Worm (Caenorhabditis elegans): ENCODE results near the gene C18F10.2.
A peak's percentile ranks its signal among the peaks of the same experiment; 100 is the strongest.

Gene C18F10.2

DNA sequence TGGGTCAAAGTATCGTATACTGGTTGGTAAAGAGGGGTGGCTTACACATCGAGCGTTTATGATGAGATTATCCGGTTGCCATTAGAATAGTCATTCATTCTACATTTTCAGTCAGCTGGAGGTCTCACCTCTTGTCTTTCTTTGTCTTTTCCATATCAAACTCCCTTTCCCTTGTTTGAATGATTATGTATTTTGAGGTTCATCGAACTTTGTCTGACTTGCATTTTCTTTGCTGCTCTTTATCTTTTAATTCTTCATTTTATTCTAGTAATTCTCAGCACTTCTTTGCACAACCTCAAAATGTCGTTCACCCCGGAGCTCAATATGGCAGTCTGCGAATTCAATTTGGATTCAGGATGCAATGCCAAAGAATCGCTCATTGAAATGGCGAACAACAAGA is 32.4 kb upstream of the C18F10.2 start, which contains the start of gene T12A2.3:
Gene T12A2.3, plus strand, starts transcription at position 301 of the 400 bp plus-strand sequence.
- TF ChIP-seq jun-1 (tag; optimal IDR thresholded peaks at IDR 0.05) (no peak), lsy-12 (tag; optimal IDR thresholded peaks at IDR 0.05) (no peak), pqm-1 (tag; optimal IDR thresholded peaks at IDR 0.05) (no peak), ceh-28 (tag; optimal IDR thresholded peaks at IDR 0.05) (no peak), unc-62 (GFP tag; optimal IDR thresholded peaks at IDR 0.05) (no peak), ceh-82 (tag; optimal IDR thresholded peaks at IDR 0.05) (no peak), hmg-11 (tag; optimal IDR thresholded peaks at IDR 0.05) (no peak), nhr-67 (tag; optimal IDR thresholded peaks at IDR 0.05) (no peak), skn-1 (tag; optimal IDR thresholded peaks at IDR 0.05) (no peak), tbx-2 (tag; optimal IDR thresholded peaks at IDR 0.05) (no peak), mml-1 (tag; optimal IDR thresholded peaks at IDR 0.05) (no peak), eor-1 (tag; optimal IDR thresholded peaks at IDR 0.05) (no peak)

ce11 chrIII:6245728-6246127 is 27.2 kb upstream of the C18F10.2 start, which contains the start of gene bcas-2:
Gene bcas-2 (minus strand): TSS chrIII:6245828.
- TF ChIP-seq fkh-10 (GFP tag; optimal IDR thresholded peaks at IDR 0.05) (no peak), sea-2 (GFP tag; optimal IDR thresholded peaks at IDR 0.05) (no peak)

DNA sequence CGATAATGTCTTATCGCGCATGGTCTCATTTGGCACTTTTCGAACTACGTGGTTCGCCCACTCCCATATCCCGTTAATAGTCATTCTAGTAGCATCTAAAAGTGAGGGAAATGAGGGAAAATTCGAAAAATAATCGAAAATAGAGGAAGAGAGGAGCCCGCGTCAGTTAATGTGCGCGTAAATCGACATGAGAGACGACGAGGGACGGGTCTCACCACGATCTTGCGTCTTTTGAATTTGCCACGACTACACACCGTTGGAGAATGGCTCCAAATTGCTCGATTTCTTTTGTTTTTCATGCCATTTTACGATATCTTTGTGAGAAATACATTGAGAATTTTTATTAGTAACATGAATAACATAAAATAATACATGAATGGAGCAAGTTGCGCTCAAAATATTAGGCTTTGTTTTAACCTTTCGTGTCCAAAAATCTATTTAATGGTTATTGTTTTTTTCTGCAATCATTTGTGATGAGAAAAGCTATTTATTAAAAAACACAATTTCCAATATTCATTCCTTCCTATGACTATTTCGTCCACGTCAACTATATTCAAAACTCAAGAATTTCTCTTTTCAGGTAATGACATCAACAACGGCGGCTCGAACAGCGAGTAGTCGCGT is 24.8 kb upstream of the C18F10.2 start, which contains the start of the genes gen-1 and stt-3:
Gene gen-1, minus strand, starts transcription at position 95 of the 624 bp plus-strand sequence.
Gene stt-3, plus strand, starts transcription at position 574 of the 624 bp plus-strand sequence.
- no peak for TF ChIP-seq unc-62 (GFP tag; optimal IDR thresholded peaks at IDR 0.05)
- TF ChIP-seq snpc-4 (tag; optimal IDR thresholded peaks at IDR 0.05) = no peak
- TF ChIP-seq ceh-16 (tag; optimal IDR thresholded peaks at IDR 0.05) = no peak
- no peak for TF ChIP-seq nfya-1 (tag; optimal IDR thresholded peaks at IDR 0.05; ENCODE audit: insufficient read depth)
- no peak for TF ChIP-seq elt-3 (tag; optimal IDR thresholded peaks at IDR 0.05)
- no peak for TF ChIP-seq egl-27 (tag; optimal IDR thresholded peaks at IDR 0.05)
- no peak for TF ChIP-seq nhr-237 (tag; optimal IDR thresholded peaks at IDR 0.05)
- TF ChIP-seq pha-4 (tag; optimal IDR thresholded peaks at IDR 0.05) = no peak
- TF ChIP-seq nhr-23 (tag; optimal IDR thresholded peaks at IDR 0.05) = no peak
- TF ChIP-seq nhr-25 (tag; optimal IDR thresholded peaks at IDR 0.05) = no peak
- peak; percentile 12 for TF ChIP-seq elt-2 (tag; optimal IDR thresholded peaks at IDR 0.05)
- no peak for TF ChIP-seq lsy-12 (tag; optimal IDR thresholded peaks at IDR 0.05)
- peak; percentile 80 for TF ChIP-seq R02D3.7 (tag; optimal IDR thresholded peaks at IDR 0.05)
- no peak for TF ChIP-seq ceh-28 (tag; optimal IDR thresholded peaks at IDR 0.05)
- no peak for TF ChIP-seq skn-1 (tag; optimal IDR thresholded peaks at IDR 0.05)
- TF ChIP-seq fkh-2 (tag; optimal IDR thresholded peaks at IDR 0.05) = no peak
- no peak for TF ChIP-seq sea-2 (GFP tag; optimal IDR thresholded peaks at IDR 0.05)
- no peak for TF ChIP-seq ama-1 (optimal IDR thresholded peaks at IDR 0.05)
- TF ChIP-seq ZK546.5 (tag; optimal IDR thresholded peaks at IDR 0.05) = no peak
- no peak for TF ChIP-seq ceh-82 (tag; optimal IDR thresholded peaks at IDR 0.05)
- TF ChIP-seq zag-1 (tag; optimal IDR thresholded peaks at IDR 0.05) = no peak
- peak; percentile 62 for TF ChIP-seq lin-15B (tag; optimal IDR thresholded peaks at IDR 0.05)
- no peak for TF ChIP-seq elt-1 (tag; optimal IDR thresholded peaks at IDR 0.05)
- no peak for TF ChIP-seq nhr-12 (tag; optimal IDR thresholded peaks at IDR 0.05)
- peak; percentile 69 for TF ChIP-seq lin-39 (tag; optimal IDR thresholded peaks at IDR 0.05)
- TF ChIP-seq mdl-1 (tag; optimal IDR thresholded peaks at IDR 0.05) = no peak

DNA sequence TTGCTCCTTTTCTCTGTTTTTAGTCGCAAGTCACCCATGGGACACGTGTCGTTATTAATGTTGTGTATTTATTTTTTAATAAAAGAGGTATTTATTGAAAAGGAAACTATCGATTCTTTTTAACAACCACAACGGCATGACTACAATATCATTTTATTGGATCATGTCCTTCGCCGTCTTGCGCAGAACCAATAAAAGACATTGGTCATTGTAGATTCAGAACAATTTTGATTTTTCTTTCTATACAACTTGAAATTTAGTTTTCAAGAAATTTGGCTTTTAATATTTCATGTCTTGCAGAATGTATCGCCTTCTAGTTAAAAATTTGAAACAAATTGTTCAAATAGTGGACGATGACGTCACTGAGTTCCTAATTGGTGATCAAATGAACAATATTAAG is 21.5 kb upstream of the C18F10.2 start, which contains the start of gene amdh-1:
Gene amdh-1, plus strand, starts transcription at position 301 of the 400 bp plus-strand sequence.
- TF ChIP-seq nhr-76 (tag; optimal IDR thresholded peaks at IDR 0.05) (no peak), mml-1 (tag; optimal IDR thresholded peaks at IDR 0.05) (no peak), ceh-82 (tag; optimal IDR thresholded peaks at IDR 0.05) (no peak), skn-1 (tag; optimal IDR thresholded peaks at IDR 0.05) (no peak), unc-62 (GFP tag; optimal IDR thresholded peaks at IDR 0.05) (no peak), ceh-9 (tag; optimal IDR thresholded peaks at IDR 0.05) (no peak), hmg-11 (tag; optimal IDR thresholded peaks at IDR 0.05) (no peak), ceh-16 (tag; optimal IDR thresholded peaks at IDR 0.05) (no peak), sea-2 (GFP tag; optimal IDR thresholded peaks at IDR 0.05) (no peak), nhr-67 (tag; optimal IDR thresholded peaks at IDR 0.05) (no peak), lin-15B (tag; optimal IDR thresholded peaks at IDR 0.05) (no peak), nhr-28 (tag; optimal IDR thresholded peaks at IDR 0.05) (no peak), nhr-237 (tag; optimal IDR thresholded peaks at IDR 0.05) (no peak)
